Worm (Caenorhabditis elegans): ENCODE measurements around the gene F53F4.15.

The F53F4.15 gene

ce11 chrV:13664340-13664916 is 43.7 kb downstream of the F53F4.15 start (continued):
- TF ChIP-seq zim-3 (tag; optimal IDR thresholded peaks at IDR 0.05) (no peak), Y95B8A.8 (GFP tag; IDR thresholded peaks at IDR 0.05) (0 out of 2 replicates have a peak, but pooled peaks have one; percentile 5), ceh-91 (GFP tag; IDR thresholded peaks at IDR 0.05) (peak; percentile 46; the same call in 1 of the 2 replicates), cebp-2 (GFP tag; IDR thresholded peaks at IDR 0.05) (no peak), D2030.7 (GFP tag; IDR thresholded peaks at IDR 0.05) (peak; percentile 68), lsy-27 (tag; optimal IDR thresholded peaks at IDR 0.05; ENCODE audit: borderline replicate concordance, insufficient read depth) (no peak), xnd-1 (tag; optimal IDR thresholded peaks at IDR 0.05) (peak; percentile 20), aptf-2 (GFP tag; conservative IDR thresholded peaks at IDR 0.05) (no peak), nhr-90 (tag; optimal IDR thresholded peaks at IDR 0.05) (no peak), madf-3 (GFP tag; IDR thresholded peaks at IDR 0.05) (peak; percentile 67; the same call in 1 of the 2 replicates), madf-10 (tag; optimal IDR thresholded peaks at IDR 0.05) (no peak), nfya-2 (GFP tag; IDR thresholded peaks at IDR 0.05) (no peak), atf-7 (tag; optimal IDR thresholded peaks at IDR 0.05) (peak; percentile 38), somi-1 (GFP tag; optimal IDR thresholded peaks at IDR 0.05) (no peak), nhr-80 (tag; optimal IDR thresholded peaks at IDR 0.05) (peak; percentile 65), F37B4.10 (GFP tag; IDR thresholded peaks at IDR 0.05) (no peak), lir-1 (GFP tag; conservative IDR thresholded peaks at IDR 0.05) (no peak), dpl-1 (GFP tag; optimal IDR thresholded peaks at IDR 0.05) (no peak), attf-5 (GFP tag; optimal IDR thresholded peaks at IDR 0.05) (no peak), bed-2 (GFP tag; IDR thresholded peaks at IDR 0.05) (no peak), C06A6.2 (GFP tag; conservative IDR thresholded peaks at IDR 0.05) (no peak), F55B11.4 (tag; optimal IDR thresholded peaks at IDR 0.05; ENCODE audit: borderline replicate concordance, insufficient read depth) (no peak), athp-1 (tag; optimal IDR thresholded peaks at IDR 0.05) (peak; percentile 53), cebp-1 (GFP tag; IDR thresholded peaks at IDR 0.05) (no peak), cebp-1 (tag; optimal IDR thresholded peaks at IDR 0.05) (peak; percentile 70), madf-8 (GFP tag; conservative IDR thresholded peaks at IDR 0.05) (peak; percentile 26; the same call in 1 of the 2 replicates), pbrm-1 (GFP tag; IDR thresholded peaks at IDR 0.05) (peak; percentile 60), hsf-1 (GFP tag; IDR thresholded peaks at IDR 0.05) (peak; percentile 23; the same call in 1 of the 2 replicates), Y79H2A.3 (GFP tag; conservative IDR thresholded peaks at IDR 0.05) (no peak), ceh-27 (GFP tag; optimal IDR thresholded peaks at IDR 0.05) (peak; percentile 6), T26A5.8 (tag; optimal IDR thresholded peaks at IDR 0.05) (no peak), hlh-26 (GFP tag; conservative IDR thresholded peaks at IDR 0.05) (no peak), sea-2 (GFP tag; IDR thresholded peaks at IDR 0.05) (no peak), aptf-3 (GFP tag; IDR thresholded peaks at IDR 0.05) (no peak), F33H1.4 (GFP tag; IDR thresholded peaks at IDR 0.05) (peak; percentile 42), ceh-58 (GFP tag; IDR thresholded peaks at IDR 0.05) (no peak), ztf-25 (GFP tag; IDR thresholded peaks at IDR 0.05) (no peak), F10E7.11 (tag; optimal IDR thresholded peaks at IDR 0.05) (no peak), Y53G8AR.9 (GFP tag; conservative IDR thresholded peaks at IDR 0.05) (0 out of 2 replicates have a peak, but pooled peaks have one; percentile 68), zfh-2 (GFP tag; conservative IDR thresholded peaks at IDR 0.05) (no peak), lsl-1 (GFP tag; optimal IDR thresholded peaks at IDR 0.05) (peak; percentile 46), nfyb-1 (GFP tag; IDR thresholded peaks at IDR 0.05) (no peak), Y67H2A.10 (GFP tag; conservative IDR thresholded peaks at IDR 0.05) (no peak), B0035.1 (tag; optimal IDR thresholded peaks at IDR 0.05) (no peak), attf-3 (GFP tag; conservative IDR thresholded peaks at IDR 0.05) (no peak), madf-6 (GFP tag; IDR thresholded peaks at IDR 0.05) (peak; percentile 73; the same call in 1 of the 2 replicates), hlh-12 (tag; optimal IDR thresholded peaks at IDR 0.05) (no peak), mel-28 (tag; optimal IDR thresholded peaks at IDR 0.05; ENCODE audit: borderline replicate concordance) (no peak), tbx-9 (tag; optimal IDR thresholded peaks at IDR 0.05; ENCODE audit: borderline replicate concordance) (no peak)
